Worm (Caenorhabditis elegans): ENCODE measurements around the gene unc-130.

ce11 chrII:11275484-11275883 lies 6.3 kb upstream of the unc-130 start:
- TF ChIP-seq tbp1 (GFP tag; optimal IDR thresholded peaks at IDR 0.05) (no peak), nhr-80 (tag; optimal IDR thresholded peaks at IDR 0.05) (no peak), ama-1 (optimal IDR thresholded peaks at IDR 0.05) (no peak), ama-1 (GFP tag; optimal IDR thresholded peaks at IDR 0.05) (no peak), fkh-3 (tag; optimal IDR thresholded peaks at IDR 0.05) (no peak), nhr-90 (tag; optimal IDR thresholded peaks at IDR 0.05) (no peak), lin-40 (tag; optimal IDR thresholded peaks at IDR 0.05) (no peak), hlh-26 (GFP tag; conservative IDR thresholded peaks at IDR 0.05) (no peak), B0019.2 (GFP tag; conservative IDR thresholded peaks at IDR 0.05) (no peak), snpc-4 (GFP tag; optimal IDR thresholded peaks at IDR 0.05) (no peak), snpc-4 (tag; optimal IDR thresholded peaks at IDR 0.05) (no peak), egl-44 (GFP tag; IDR thresholded peaks at IDR 0.05) (no peak)

All from whole organism, young adult.